Worm (Caenorhabditis elegans) whole organism, late embryonic: Measurements from ENCODE around the gene F18E9.4.

Experiments used
- C38D4.7 ChIP-seq: fragments of 200-800 bp; sonication (Bioruptor generic); optimal IDR thresholded peaks from 2 replicates; lab custom pipeline; 2018; ENCODE audit warnings: mild to moderate bottlenecking, missing genetic modification characterization, moderate library complexity, missing compliant biosample characterization
- ahr-1 ChIP-seq: sonication (generic microtip); optimal IDR thresholded peaks from 2 replicates; lab custom pipeline; 2016; ENCODE audit warnings: missing genetic modification characterization, missing compliant biosample characterization
- ama-1 ChIP-seq: fragments of 150-350 bp; optimal IDR thresholded peaks from 2 replicates; lab custom pipeline; 2014
- ceh-18 ChIP-seq: sonication (generic microtip); optimal IDR thresholded peaks from 2 replicates; lab custom pipeline; 2016; ENCODE audit warnings: missing genetic modification characterization, missing compliant biosample characterization
- elt-2 ChIP-seq: sonication (generic microtip); optimal IDR thresholded peaks from 2 replicates; lab custom pipeline; 2016; ENCODE audit warnings: missing genetic modification reagents, missing genetic modification characterization, missing compliant biosample characterization
- hlh-30 ChIP-seq: sonication (generic microtip); optimal IDR thresholded peaks from 2 replicates; lab custom pipeline; 2017; ENCODE audit warnings: antibody characterized with exemption, missing genetic modification characterization, missing compliant biosample characterization; ENCODE audit not compliant: insufficient read depth
- hlh-6 ChIP-seq: sonication (generic microtip); optimal IDR thresholded peaks from 2 replicates; lab custom pipeline; 2016; ENCODE audit warnings: missing genotype, missing genetic modification characterization, missing compliant biosample characterization
- nfya-1 ChIP-seq: sonication (generic microtip); optimal IDR thresholded peaks from 2 replicates; lab custom pipeline; 2017; ENCODE audit warnings: missing genetic modification characterization, mild to moderate bottlenecking, missing compliant biosample characterization, antibody characterized with exemption, moderate library complexity
- nhr-11 ChIP-seq: fragments of 150-350 bp; optimal IDR thresholded peaks from 2 replicates; lab custom pipeline; 2014; ENCODE audit warnings: missing biosample characterization, missing genetic modification characterization
- pqm-1 ChIP-seq: sonication (generic microtip); optimal IDR thresholded peaks from 2 replicates; lab custom pipeline; 2016; ENCODE audit warnings: missing genetic modification characterization, missing compliant biosample characterization
- rnt-1 ChIP-seq: sonication (generic microtip); optimal IDR thresholded peaks from 2 replicates; lab custom pipeline; 2016; ENCODE audit warnings: missing genetic modification characterization, missing compliant biosample characterization
- tbx-2 ChIP-seq: sonication (generic microtip); optimal IDR thresholded peaks from 2 replicates; lab custom pipeline; 2016; ENCODE audit warnings: missing genetic modification characterization, missing compliant biosample characterization

DNA sequence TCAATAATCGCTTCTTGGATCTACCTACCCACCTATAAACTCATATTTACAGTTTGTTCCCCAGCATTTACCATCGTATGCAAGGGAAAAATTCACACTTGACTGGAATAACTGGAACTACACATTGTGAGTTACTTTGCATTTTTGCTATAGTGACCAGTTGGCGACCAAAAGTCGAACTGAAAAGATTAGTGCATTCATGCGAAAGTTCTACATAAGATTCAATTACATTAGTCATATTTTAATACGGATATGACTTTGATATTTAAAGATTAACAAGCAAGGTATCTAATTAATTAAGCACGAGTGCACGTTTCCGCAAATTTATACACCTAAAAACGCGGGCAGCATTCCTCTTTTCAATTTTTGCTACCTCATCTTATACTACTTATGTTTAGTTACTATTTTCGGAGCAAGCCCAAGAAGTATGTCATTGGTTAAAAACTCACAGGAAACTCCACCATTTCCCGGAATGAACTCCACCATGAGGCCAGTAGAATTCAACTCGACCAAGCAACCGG is 9.3 kb upstream of the F18E9.4 start, which contains the start of gene jmjd-3.1:
- no peak for TF ChIP-seq hlh-6 (tag; lab: Kevin White, UChicago)
- TF ChIP-seq hlh-30 (tag; lab: Kevin White, UChicago): no peak
- TF ChIP-seq ama-1 (lab: Kevin White, UChicago): no peak
- TF ChIP-seq ceh-18: no peak
- no peak for TF ChIP-seq C38D4.7
- no peak for TF ChIP-seq tbx-2 (tag; lab: Kevin White, UChicago)
- no peak for TF ChIP-seq nhr-11 (tag; lab: Kevin White, UChicago)
- no peak for TF ChIP-seq nfya-1
- TF ChIP-seq ahr-1: no peak
- no peak for TF ChIP-seq pqm-1
- no peak for TF ChIP-seq elt-2 (tag; lab: Kevin White, UChicago)
- TF ChIP-seq rnt-1 (tag; lab: Kevin White, UChicago): no peak
